Worm (Caenorhabditis elegans) whole organism, L4/young adult: ENCODE data around the gene gna-1.

Experiments
- W03F9.2 ChIP-seq: fragments of 150-350 bp; optimal IDR thresholded peaks from 2 replicates; lab custom pipeline; 2014; ENCODE audit warnings: missing biosample characterization, missing genetic modification characterization
- dao-5 ChIP-seq: sonication (generic microtip); optimal IDR thresholded peaks from 2 replicates; lab custom pipeline; 2016; ENCODE audit warnings: missing genotype, missing genetic modification characterization, moderate library complexity, missing compliant biosample characterization
- him-1 ChIP-seq: sonication (generic microtip); optimal IDR thresholded peaks from 2 replicates; lab custom pipeline; 2016; ENCODE audit warnings: missing genotype, missing genetic modification reagents, missing genetic modification characterization, missing compliant biosample characterization

The gna-1 gene

DNA sequence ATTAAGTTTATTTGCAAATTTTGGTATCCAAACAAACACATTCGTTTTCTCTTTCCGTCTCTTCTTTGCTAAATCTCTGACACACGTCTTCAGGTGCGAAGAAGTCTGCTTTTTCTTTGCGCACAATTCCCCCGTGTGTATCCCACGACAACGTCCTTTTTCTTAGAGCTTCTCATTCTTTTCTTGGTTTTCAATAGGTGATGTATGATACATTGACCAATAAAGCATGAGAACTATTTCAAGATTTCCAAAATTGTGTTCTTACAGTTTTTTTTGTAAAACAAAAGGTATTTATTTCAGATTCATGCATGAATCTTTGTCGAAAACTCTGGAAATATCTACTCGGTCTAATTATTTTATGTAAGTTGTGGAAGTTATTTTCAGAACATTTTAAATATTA, 30.2 kb downstream of the gna-1 start, which contains the start of gene B0024.15:
TSS of gene B0024.15 (plus strand) at position 301 of the 400 bp plus-strand sequence.
- TF ChIP-seq dao-5 (tag; lab: Kevin White, UChicago): no peak
- TF ChIP-seq him-1 (tag; lab: Kevin White, UChicago): no peak
- TF ChIP-seq W03F9.2 (tag; lab: Kevin White, UChicago): no peak

- TF ChIP-seq W03F9.2 (tag; lab: Kevin White, UChicago): no peak
- no peak for TF ChIP-seq him-1 (tag; lab: Kevin White, UChicago)
- TF ChIP-seq dao-5 (tag; lab: Kevin White, UChicago): no peak
These were observed 32.7 kb downstream of the gna-1 start, which contains the start of gene B0024.3 for ce11 chrV:10287260-10287659. Gene B0024.3 (plus strand): TSS chrV:10287560.

DNA sequence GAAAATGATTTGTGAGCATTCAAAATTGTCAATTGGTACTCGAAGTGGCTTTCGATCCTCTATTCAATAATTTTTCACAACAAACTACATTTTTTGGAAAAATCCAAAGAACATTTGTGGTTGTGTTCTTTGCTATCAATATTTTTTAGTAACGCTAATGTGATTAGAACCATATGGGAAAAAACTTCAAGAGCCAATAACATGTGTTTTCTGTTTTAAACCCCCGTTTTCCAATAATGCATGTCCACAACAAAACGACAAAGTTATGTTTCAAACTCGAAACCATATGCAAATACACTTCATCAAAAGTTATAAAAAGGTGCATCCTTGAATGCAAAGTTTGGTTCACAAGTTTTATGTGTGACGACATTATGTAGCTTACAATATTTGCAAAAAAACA, 34.1 kb downstream of the gna-1 start:
- TF ChIP-seq dao-5 (tag; lab: Kevin White, UChicago) (no peak), him-1 (tag; lab: Kevin White, UChicago) (no peak), W03F9.2 (tag; lab: Kevin White, UChicago) (no peak)

DNA sequence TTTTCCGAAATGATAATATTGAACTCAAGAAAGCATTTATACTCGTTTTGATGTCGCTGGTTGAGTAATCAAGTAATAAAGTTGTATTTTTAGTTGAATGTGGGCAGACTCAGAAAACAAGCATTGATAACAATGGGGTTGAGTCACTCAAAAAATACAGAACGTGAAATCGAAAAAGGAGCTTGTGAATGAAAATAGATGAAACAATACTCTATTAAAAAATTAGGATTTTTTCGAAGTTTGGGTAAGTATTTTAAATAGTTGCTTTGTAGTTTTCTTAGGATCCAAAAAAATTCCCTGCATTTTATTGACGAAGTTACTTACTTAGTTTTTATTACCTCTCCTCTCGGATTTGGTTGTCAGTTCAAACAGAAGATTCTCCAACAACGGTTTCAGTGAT, 36.5 kb downstream of the gna-1 start, which contains the start of gene lys-3:
TSS of gene lys-3 (minus strand) at position 101 of the 400 bp plus-strand sequence.
- TF ChIP-seq dao-5 (tag; lab: Kevin White, UChicago) (no peak), him-1 (tag; lab: Kevin White, UChicago) (no peak), W03F9.2 (tag; lab: Kevin White, UChicago) (no peak)

DNA sequence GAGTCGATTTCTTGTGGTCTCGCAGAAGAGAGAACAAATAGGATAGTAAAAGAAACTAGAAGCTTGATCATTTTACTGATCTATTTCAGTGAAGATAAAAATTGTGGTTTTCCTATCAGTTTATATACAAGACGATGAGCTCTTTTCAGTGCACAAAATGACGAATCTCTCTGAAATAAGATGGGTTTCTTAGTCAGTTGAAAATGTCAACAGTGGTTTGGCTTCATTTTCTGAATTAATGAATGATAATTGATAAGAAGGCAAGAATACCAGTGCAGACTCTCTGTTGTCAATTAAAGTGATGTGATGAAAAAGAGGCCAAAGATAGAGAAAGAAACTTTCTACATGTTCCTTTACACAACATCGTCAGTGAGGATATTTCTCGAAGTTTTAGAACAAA, 38.6 kb downstream of the gna-1 start, which contains the start of gene lys-2:
TSS of gene lys-2 (minus strand) at position 101 of the 400 bp plus-strand sequence.
- TF ChIP-seq W03F9.2 (tag; lab: Kevin White, UChicago): no peak
- no peak for TF ChIP-seq him-1 (tag; lab: Kevin White, UChicago)
- no peak for TF ChIP-seq dao-5 (tag; lab: Kevin White, UChicago)

DNA sequence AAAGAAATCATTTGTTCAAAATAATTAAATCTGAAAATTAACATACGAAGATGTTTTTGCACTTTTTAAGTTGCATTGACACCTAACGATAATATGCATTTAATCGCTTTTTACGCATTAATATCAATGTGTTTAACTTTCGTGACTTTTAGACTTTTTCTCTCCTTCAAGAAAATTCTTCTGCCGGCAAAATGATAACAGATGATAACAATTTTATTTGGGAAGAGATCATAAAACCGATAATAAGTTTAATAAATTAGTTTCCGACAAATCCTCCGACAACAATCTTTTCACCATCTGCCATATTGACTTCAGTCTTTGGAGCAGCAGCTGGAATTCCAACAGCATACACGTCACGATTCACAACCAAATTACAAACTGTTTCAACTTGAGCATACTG, 39.8 kb downstream of the gna-1 start:
- no peak for TF ChIP-seq him-1 (tag; lab: Kevin White, UChicago)
- no peak for TF ChIP-seq dao-5 (tag; lab: Kevin White, UChicago)
- TF ChIP-seq W03F9.2 (tag; lab: Kevin White, UChicago): no peak

DNA sequence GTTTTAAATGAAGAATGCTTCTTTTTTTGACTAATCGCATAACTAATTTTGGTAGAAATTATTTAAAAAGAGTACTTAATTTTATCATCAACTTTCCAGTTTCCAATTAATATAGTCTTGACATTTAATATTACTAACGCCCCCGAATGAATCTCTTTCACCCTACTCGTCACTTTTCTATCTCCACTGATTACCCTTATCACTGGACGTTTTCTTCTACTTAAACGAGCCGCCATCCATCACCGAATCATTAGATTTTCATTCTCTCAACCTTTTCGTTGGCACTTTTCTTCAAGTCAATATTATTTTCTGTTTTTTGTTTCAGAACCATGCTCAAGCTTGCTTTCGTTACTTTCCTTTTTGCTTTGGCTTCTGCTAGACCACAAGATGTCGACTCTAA, 42.4 kb downstream of the gna-1 start, which contains the start of gene lys-1:
TSS of gene lys-1 (plus strand) at position 326 of the 400 bp plus-strand sequence.
- TF ChIP-seq him-1 (tag; lab: Kevin White, UChicago) (no peak), dao-5 (tag; lab: Kevin White, UChicago) (no peak), W03F9.2 (tag; lab: Kevin White, UChicago) (no peak)

- TF ChIP-seq him-1 (tag; lab: Kevin White, UChicago): no peak
- TF ChIP-seq W03F9.2 (tag; lab: Kevin White, UChicago): no peak
- no peak for TF ChIP-seq dao-5 (tag; lab: Kevin White, UChicago)
These were observed 43.9 kb downstream of the gna-1 start for ce11 chrV:10276038-10276437.

DNA sequence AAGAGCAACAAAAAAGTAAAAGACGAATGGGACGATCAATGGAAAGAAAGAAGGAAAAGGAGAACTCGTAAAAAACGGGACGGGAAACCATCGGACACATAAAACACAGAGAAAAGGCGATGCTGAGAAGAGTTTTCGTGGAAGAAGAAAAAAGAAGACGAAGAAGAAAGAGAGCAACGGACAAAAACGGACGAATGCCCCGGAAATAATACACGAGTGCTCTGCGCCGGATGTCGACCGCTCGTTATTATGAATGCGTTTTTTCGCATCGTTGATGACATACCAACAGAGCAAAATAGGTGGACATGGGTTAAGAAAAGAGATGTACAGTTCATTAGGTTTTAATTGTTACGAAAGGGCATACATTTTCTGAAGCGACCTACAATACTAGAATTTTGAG, 44.3 kb downstream of the gna-1 start, which contains the start of gene Y22F5A.11:
TSS of gene Y22F5A.11 (minus strand) at position 28 of the 400 bp plus-strand sequence.
- no peak for TF ChIP-seq him-1 (tag; lab: Kevin White, UChicago)
- TF ChIP-seq W03F9.2 (tag; lab: Kevin White, UChicago): no peak
- no peak for TF ChIP-seq dao-5 (tag; lab: Kevin White, UChicago)

DNA sequence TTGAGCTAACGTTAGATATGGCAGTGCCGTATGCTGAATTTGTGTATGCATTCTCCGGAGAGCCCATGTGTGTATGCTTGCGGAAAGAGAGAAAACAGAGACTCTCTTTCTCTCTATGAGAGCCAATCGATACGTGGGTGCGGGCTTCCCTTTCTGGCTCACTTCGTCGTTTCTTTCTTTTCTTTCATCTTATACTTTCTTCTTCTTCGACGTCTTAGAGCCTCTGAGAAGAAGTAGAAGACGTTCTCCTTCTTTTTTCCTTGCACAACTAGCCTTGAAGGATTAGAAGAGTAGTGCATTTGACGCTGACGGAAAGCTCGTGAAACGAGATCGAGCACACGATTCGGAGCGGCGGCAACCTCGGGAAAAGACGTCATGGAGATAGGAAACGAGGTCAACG, 46.1 kb downstream of the gna-1 start:
- TF ChIP-seq W03F9.2 (tag; lab: Kevin White, UChicago) (no peak), him-1 (tag; lab: Kevin White, UChicago) (peak; percentile 46)

DNA sequence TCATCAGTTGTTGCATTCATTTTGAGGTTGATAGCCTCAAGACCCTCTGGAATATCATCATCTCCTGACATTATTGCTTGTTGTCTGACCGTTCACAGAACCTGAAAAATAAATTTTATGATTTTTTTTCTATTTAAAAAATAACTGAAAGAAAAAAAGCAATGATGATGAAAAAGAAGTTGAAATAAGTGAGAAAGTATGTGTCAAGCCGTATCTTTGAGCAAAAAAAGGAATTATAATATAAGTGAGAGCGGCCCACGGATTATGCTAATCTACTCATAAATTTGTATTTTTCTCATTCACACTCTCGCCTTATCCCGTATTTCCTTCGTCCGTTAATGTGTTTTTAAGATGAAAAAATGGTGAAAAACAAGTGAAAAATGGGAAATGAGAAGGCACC, 49.7 kb downstream of the gna-1 start, which contains the start of gene ric-4:
TSS of gene ric-4 (minus strand) at position 101 of the 400 bp plus-strand sequence.
- no peak for TF ChIP-seq W03F9.2 (tag; lab: Kevin White, UChicago)
- no peak for TF ChIP-seq him-1 (tag; lab: Kevin White, UChicago)
- TF ChIP-seq dao-5 (tag; lab: Kevin White, UChicago): no peak
